Worm (Caenorhabditis elegans): ENCODE data around the gene T26E4.18.

- TF ChIP-seq tbx-37 (GFP tag; conservative IDR thresholded peaks at IDR 0.05) (no peak), B0310.2 (tag; optimal IDR thresholded peaks at IDR 0.05) (no peak), hmbx-1 (tag; optimal IDR thresholded peaks at IDR 0.05) (no peak), ama-1 (optimal IDR thresholded peaks at IDR 0.05) (no peak), flt-1 (GFP tag; IDR thresholded peaks at IDR 0.05) (no peak), hmg-4 (GFP tag; optimal IDR thresholded peaks at IDR 0.05) (no peak), ceh-13 (GFP tag; optimal IDR thresholded peaks at IDR 0.05) (no peak), sea-1 (GFP tag; conservative IDR thresholded peaks at IDR 0.05) (no peak), hnd-1 (tag; optimal IDR thresholded peaks at IDR 0.05) (no peak), tra-4 (tag; optimal IDR thresholded peaks at IDR 0.05) (no peak), F13C5.2 (tag; optimal IDR thresholded peaks at IDR 0.05) (no peak), ets-7 (tag; optimal IDR thresholded peaks at IDR 0.05) (no peak), aly-1 (tag; optimal IDR thresholded peaks at IDR 0.05) (no peak)
These were observed 12.3 kb upstream of the T26E4.18 start, which contains the start of the genes fbxa-69 and F54B8.4 for ce11 chrV:15815962-15816432.
